Worm (Caenorhabditis elegans) whole organism, late embryonic: ENCODE data around the gene F10C2.3.

Experiments
- C08G9.2 ChIP-seq: sonication (generic microtip); optimal IDR thresholded peaks from 2 replicates; lab custom pipeline; 2016; ENCODE audit warnings: mild to moderate bottlenecking, missing genetic modification characterization, moderate library complexity, missing compliant biosample characterization
- F13H6.1 ChIP-seq: sonication (generic microtip); optimal IDR thresholded peaks from 2 replicates; lab custom pipeline; 2016; ENCODE audit warnings: missing genetic modification characterization, missing compliant biosample characterization
- K09A11.1 ChIP-seq: sonication (generic microtip); optimal IDR thresholded peaks from 2 replicates; lab custom pipeline; 2017; ENCODE audit warnings: antibody characterized with exemption, mild to moderate bottlenecking, missing genetic modification characterization, missing compliant biosample characterization; ENCODE audit not compliant: insufficient read depth
- Y22D7AL.16 ChIP-seq: sonication (generic microtip); optimal IDR thresholded peaks from 2 replicates; lab custom pipeline; 2016; ENCODE audit warnings: missing genetic modification characterization, missing compliant biosample characterization
- ahr-1 ChIP-seq: sonication (generic microtip); optimal IDR thresholded peaks from 2 replicates; lab custom pipeline; 2016; ENCODE audit warnings: missing genetic modification characterization, missing compliant biosample characterization
- ama-1 ChIP-seq: fragments of 150-350 bp; optimal IDR thresholded peaks from 2 replicates; lab custom pipeline; 2014
- ceh-14 ChIP-seq: sonication (generic microtip); optimal IDR thresholded peaks from 2 replicates; lab custom pipeline; 2016; ENCODE audit warnings: missing genotype, missing genetic modification characterization, missing compliant biosample characterization
- ceh-18 ChIP-seq: sonication (generic microtip); optimal IDR thresholded peaks from 2 replicates; lab custom pipeline; 2016; ENCODE audit warnings: missing genetic modification characterization, missing compliant biosample characterization
- ceh-19 ChIP-seq: fragments of 200-800 bp; sonication (Bioruptor generic); optimal IDR thresholded peaks from 2 replicates; lab custom pipeline; 2018; ENCODE audit warnings: mild to moderate bottlenecking, missing genetic modification characterization, missing compliant biosample characterization
- ceh-2 ChIP-seq: sonication (generic microtip); optimal IDR thresholded peaks from 2 replicates; lab custom pipeline; 2016; ENCODE audit warnings: missing genotype, missing genetic modification characterization, missing compliant biosample characterization
- ceh-22 ChIP-seq: sonication (generic microtip); optimal IDR thresholded peaks from 2 replicates; lab custom pipeline; 2017; ENCODE audit warnings: missing biosample characterization, missing genetic modification characterization
- ceh-24 ChIP-seq: sonication (generic microtip); optimal IDR thresholded peaks from 2 replicates; lab custom pipeline; 2016; ENCODE audit warnings: mild to moderate bottlenecking, missing genetic modification characterization, missing compliant biosample characterization
- ceh-31 ChIP-seq: sonication (generic microtip); optimal IDR thresholded peaks from 2 replicates; lab custom pipeline; 2016; ENCODE audit warnings: missing genetic modification characterization, missing compliant biosample characterization
- ceh-34 ChIP-seq: sonication (generic microtip); optimal IDR thresholded peaks from 2 replicates; lab custom pipeline; 2016; ENCODE audit warnings: mild to moderate bottlenecking, missing genetic modification characterization, missing compliant biosample characterization
- ceh-45 ChIP-seq: fragments of 200-800 bp; sonication (Bioruptor generic); IDR thresholded peaks from 2 replicates; pipeline ENCODE4 v1.3.6; 2022; ENCODE audit warnings: missing genetic modification reagents, missing genetic modification characterization, missing compliant biosample characterization
- ceh-48 ChIP-seq: sonication (generic microtip); optimal IDR thresholded peaks from 2 replicates; lab custom pipeline; 2016; ENCODE audit warnings: missing genetic modification characterization, inconsistent platforms, missing compliant biosample characterization
- ceh-6 ChIP-seq: fragments of 200-800 bp; sonication (Bioruptor generic); optimal IDR thresholded peaks from 2 replicates; lab custom pipeline; 2018; ENCODE audit warnings: mild to moderate bottlenecking, missing genetic modification characterization, missing compliant biosample characterization
- dmd-4 ChIP-seq: sonication (generic microtip); optimal IDR thresholded peaks from 2 replicates; lab custom pipeline; 2016; ENCODE audit warnings: borderline replicate concordance, missing genetic modification characterization, missing compliant biosample characterization
- elt-4 ChIP-seq: sonication (generic microtip); optimal IDR thresholded peaks from 2 replicates; lab custom pipeline; 2016; ENCODE audit warnings: missing genetic modification characterization, missing compliant biosample characterization
- fax-1 ChIP-seq: sonication (generic microtip); optimal IDR thresholded peaks from 2 replicates; lab custom pipeline; 2016; ENCODE audit warnings: missing genotype, missing genetic modification characterization, missing compliant biosample characterization
- fkh-10 ChIP-seq: fragments of 150-350 bp; optimal IDR thresholded peaks from 2 replicates; lab custom pipeline; 2014; ENCODE audit warnings: missing biosample characterization, missing genetic modification reagents, missing genetic modification characterization
- gmeb-2 ChIP-seq: sonication (generic microtip); optimal IDR thresholded peaks from 2 replicates; lab custom pipeline; 2016; ENCODE audit warnings: missing genetic modification characterization, inconsistent platforms, missing compliant biosample characterization
- hlh-15 ChIP-seq: sonication (generic microtip); optimal IDR thresholded peaks from 2 replicates; lab custom pipeline; 2016; ENCODE audit warnings: missing genetic modification characterization, missing compliant biosample characterization
- lim-6 ChIP-seq: sonication (generic microtip); optimal IDR thresholded peaks from 2 replicates; lab custom pipeline; 2016; ENCODE audit warnings: missing genetic modification characterization, missing compliant biosample characterization
- lin-11 ChIP-seq: fragments of 200-800 bp; sonication (Bioruptor generic); optimal IDR thresholded peaks from 2 replicates; lab custom pipeline; 2018; ENCODE audit warnings: mild to moderate bottlenecking, missing genetic modification characterization, missing compliant biosample characterization
- madf-2 ChIP-seq: sonication (generic microtip); optimal IDR thresholded peaks from 2 replicates; lab custom pipeline; 2017; ENCODE audit warnings: missing genetic modification characterization, missing compliant biosample characterization
- nhr-11 ChIP-seq: fragments of 150-350 bp; optimal IDR thresholded peaks from 2 replicates; lab custom pipeline; 2014; ENCODE audit warnings: missing biosample characterization, missing genetic modification characterization
- nhr-232 ChIP-seq: sonication (generic microtip); optimal IDR thresholded peaks from 2 replicates; lab custom pipeline; 2016; ENCODE audit warnings: missing genetic modification characterization, missing compliant biosample characterization
- npax-4 ChIP-seq: sonication (generic microtip); optimal IDR thresholded peaks from 2 replicates; lab custom pipeline; 2016; ENCODE audit warnings: missing genetic modification characterization, missing compliant biosample characterization
- odd-2 ChIP-seq: sonication (generic microtip); optimal IDR thresholded peaks from 2 replicates; lab custom pipeline; 2017; ENCODE audit warnings: antibody characterized with exemption, mild to moderate bottlenecking, missing genetic modification characterization, missing compliant biosample characterization
- pag-3 ChIP-seq: sonication (generic microtip); optimal IDR thresholded peaks from 2 replicates; lab custom pipeline; 2016; ENCODE audit warnings: missing compliant biosample characterization, missing genetic modification characterization, borderline replicate concordance
- pat-9 ChIP-seq: fragments of 200-800 bp; sonication (Bioruptor generic); optimal IDR thresholded peaks from 2 replicates; lab custom pipeline; 2018; ENCODE audit warnings: mild to moderate bottlenecking, missing genetic modification characterization, moderate library complexity, missing compliant biosample characterization
- pax-1 ChIP-seq: fragments of 150-350 bp; optimal IDR thresholded peaks from 2 replicates; lab custom pipeline; 2014; ENCODE audit warnings: missing biosample characterization, missing genetic modification characterization
- pha-2 ChIP-seq: sonication (generic microtip); optimal IDR thresholded peaks from 2 replicates; lab custom pipeline; 2017; ENCODE audit warnings: mild to moderate bottlenecking, missing genetic modification characterization, missing compliant biosample characterization
- pha-4 ChIP-seq: fragments of 150-350 bp; optimal IDR thresholded peaks from 2 replicates; lab custom pipeline; 2018; ENCODE audit warnings: missing biosample characterization, missing genetic modification reagents, missing genetic modification characterization
- pqm-1 ChIP-seq: sonication (generic microtip); optimal IDR thresholded peaks from 2 replicates; lab custom pipeline; 2016; ENCODE audit warnings: missing genetic modification characterization, missing compliant biosample characterization
- ref-2 ChIP-seq: sonication (generic microtip); optimal IDR thresholded peaks from 2 replicates; lab custom pipeline; 2016; ENCODE audit warnings: missing genetic modification characterization, missing compliant biosample characterization
- rnt-1 ChIP-seq: sonication (generic microtip); optimal IDR thresholded peaks from 2 replicates; lab custom pipeline; 2016; ENCODE audit warnings: missing genetic modification characterization, missing compliant biosample characterization
- sox-2 ChIP-seq: fragments of 200-800 bp; sonication (Bioruptor generic); IDR thresholded peaks from 2 replicates; pipeline ENCODE4 v1.3.6; 2022; ENCODE audit warnings: missing genetic modification reagents, missing genetic modification characterization, missing compliant biosample characterization
- sox-4 ChIP-seq: sonication (generic microtip); optimal IDR thresholded peaks from 2 replicates; lab custom pipeline; 2017; ENCODE audit warnings: mild to moderate bottlenecking, missing genetic modification characterization, inconsistent platforms, missing compliant biosample characterization
- tbx-7 ChIP-seq: sonication (generic microtip); optimal IDR thresholded peaks from 2 replicates; lab custom pipeline; 2016; ENCODE audit warnings: missing genotype, missing genetic modification characterization, missing compliant biosample characterization
- ttx-3 ChIP-seq: sonication (generic microtip); optimal IDR thresholded peaks from 2 replicates; lab custom pipeline; 2016; ENCODE audit warnings: missing genetic modification reagents, missing genetic modification characterization, missing compliant biosample characterization
- unc-3 ChIP-seq, 2 experiments: fragments of 200-800 bp in 1 of 2; sonication (Bioruptor generic) in 1 of 2; sonication (generic microtip) in 1 of 2; conservative IDR thresholded peaks in 1 of 2; optimal IDR thresholded peaks in 1 of 2; 2 replicates each; pipeline versions ENCODE4 v1.3.6 to Lab custom; 2016 to 2022; ENCODE audit warnings: missing compliant biosample characterization in 2 of 2, missing genetic modification characterization in 2 of 2, missing genetic modification reagents in 1 of 2
- unc-42 ChIP-seq: sonication (generic microtip); optimal IDR thresholded peaks from 2 replicates; lab custom pipeline; 2016; ENCODE audit warnings: missing genotype, missing genetic modification characterization, missing compliant biosample characterization
- unc-86 ChIP-seq: sonication (generic microtip); optimal IDR thresholded peaks from 2 replicates; lab custom pipeline; 2016; ENCODE audit warnings: missing genetic modification characterization, missing compliant biosample characterization
- zip-5 ChIP-seq: sonication (generic microtip); optimal IDR thresholded peaks from 2 replicates; lab custom pipeline; 2016; ENCODE audit warnings: missing genetic modification characterization, missing compliant biosample characterization

The F10C2.3 gene

DNA sequence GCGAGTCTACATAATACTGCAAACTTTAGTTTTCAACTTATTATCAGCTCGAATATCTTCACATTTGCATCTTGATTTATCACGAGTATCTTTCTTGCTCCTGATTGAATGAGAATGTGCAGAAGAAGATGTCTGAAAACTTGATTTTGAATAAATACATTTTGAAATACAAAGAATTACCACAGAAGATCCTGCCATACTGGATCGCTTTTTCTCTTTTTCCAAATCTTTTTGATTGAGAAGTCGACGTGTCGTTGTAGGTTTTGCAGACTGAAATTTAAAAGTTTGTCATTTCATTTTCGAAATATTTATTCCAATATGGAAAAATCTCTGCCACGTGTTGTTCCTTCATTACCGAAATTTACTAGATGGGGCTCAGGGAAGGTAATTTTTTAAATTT, 24.3 kb upstream of the F10C2.3 start, which contains the start of gene C52E4.12:
Gene C52E4.12 (plus strand): TSS at position 301 of the 400 bp plus-strand sequence.
- TF ChIP-seq ref-2 (tag; lab: Kevin White, UChicago) (no peak), ceh-22 (tag; lab: Kevin White, UChicago) (no peak), unc-42 (tag; lab: Kevin White, UChicago) (no peak), lim-6 (no peak), ceh-31 (tag; lab: Kevin White, UChicago) (no peak), K09A11.1 (tag; lab: Kevin White, UChicago) (no peak), gmeb-2 (tag; lab: Kevin White, UChicago) (no peak), ceh-14 (tag; lab: Kevin White, UChicago) (no peak), ahr-1 (tag; lab: Kevin White, UChicago) (no peak), lin-11 (no peak), sox-4 (tag; lab: Kevin White, UChicago) (no peak), sox-2 (GFP tag; lab: Robert Waterston, UW) (no peak), pha-4 (tag; lab: Kevin White, UChicago) (no peak), Y22D7AL.16 (tag; lab: Kevin White, UChicago) (no peak), unc-3 (GFP tag; conservative IDR thresholded peaks at IDR 0.05; lab: Robert Waterston, UW) (no peak), unc-3 (tag; optimal IDR thresholded peaks at IDR 0.05; lab: Kevin White, UChicago) (no peak)

DNA sequence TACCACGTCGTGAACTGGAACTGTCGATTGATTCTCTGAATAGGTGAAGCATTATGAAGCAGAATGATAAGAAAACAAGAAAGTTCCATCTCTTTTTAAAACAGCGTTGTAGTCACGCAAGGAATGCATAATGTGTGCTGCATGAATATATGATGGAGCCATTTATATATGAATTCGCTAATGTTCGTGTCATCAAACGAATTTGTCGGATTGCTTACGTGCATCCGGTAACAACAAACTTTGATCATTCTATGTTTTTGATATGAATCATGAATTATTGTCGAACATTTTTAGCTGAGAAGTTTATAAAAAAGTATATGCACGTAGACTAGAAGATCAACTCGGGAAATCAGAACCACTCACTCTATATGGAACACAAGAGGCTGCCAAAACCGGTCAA, 22.7 kb upstream of the F10C2.3 start:
- TF ChIP-seq ceh-24 (tag; lab: Kevin White, UChicago) (no peak), ceh-48 (tag; lab: Kevin White, UChicago) (no peak), unc-86 (tag; lab: Kevin White, UChicago) (no peak), pha-2 (tag; lab: Kevin White, UChicago) (no peak), rnt-1 (tag; lab: Kevin White, UChicago) (no peak), lin-11 (no peak), gmeb-2 (tag; lab: Kevin White, UChicago) (no peak), hlh-15 (tag; lab: Kevin White, UChicago) (no peak), ttx-3 (tag; lab: Kevin White, UChicago) (no peak), madf-2 (tag; lab: Kevin White, UChicago) (no peak), nhr-11 (tag; lab: Kevin White, UChicago) (no peak), F13H6.1 (tag; lab: Kevin White, UChicago) (no peak), lim-6 (no peak), fax-1 (tag; lab: Kevin White, UChicago) (no peak), npax-4 (tag; lab: Kevin White, UChicago) (no peak), ceh-2 (tag; lab: Kevin White, UChicago) (no peak)
- TF ChIP-seq, all 69 proteins: peak for 0

DNA sequence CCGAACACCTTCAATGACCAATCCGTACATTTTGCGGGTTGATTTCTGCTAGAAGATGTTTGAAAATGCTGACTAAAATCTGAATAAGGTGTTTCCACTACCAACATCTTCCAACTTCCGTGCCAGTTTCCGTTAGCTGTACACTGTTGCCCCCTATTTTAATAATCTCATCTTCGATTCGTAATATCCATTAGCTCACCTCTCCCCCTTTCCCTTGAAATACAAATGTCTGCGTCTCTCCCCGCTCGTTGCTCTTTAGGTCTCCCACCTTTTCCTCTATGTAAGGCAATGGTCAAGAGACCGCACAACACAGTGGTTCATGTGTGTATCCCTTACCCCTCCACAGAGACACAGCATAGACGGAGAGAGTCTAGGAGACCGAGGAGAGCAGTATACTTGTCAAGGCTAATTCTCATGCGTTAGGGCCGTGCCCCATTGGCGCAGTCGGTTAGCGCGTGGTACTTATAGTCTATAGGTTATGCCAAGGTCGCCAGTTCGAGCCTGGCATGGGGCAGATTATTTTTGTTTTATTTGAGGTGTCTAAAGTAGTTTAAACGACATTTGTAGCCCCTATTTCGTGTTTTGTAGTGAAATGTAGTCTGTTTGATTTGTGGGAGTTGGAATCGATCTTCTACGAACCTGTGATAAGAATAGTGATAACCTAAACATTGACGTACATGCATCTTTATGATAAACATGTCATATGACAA, 18.2 kb upstream of the F10C2.3 start, which contains the start of gene gcy-33:
Gene gcy-33 (minus strand): TSS at position 51 of the 710 bp plus-strand sequence.
- peak; percentile 89 for TF ChIP-seq F13H6.1 (tag; lab: Kevin White, UChicago)
- peak; percentile 94 for TF ChIP-seq ref-2 (tag; lab: Kevin White, UChicago)
- no peak for TF ChIP-seq ama-1 (lab: Kevin White, UChicago)
- TF ChIP-seq ceh-45, result peak; percentile 89
- TF ChIP-seq ceh-34 (tag; lab: Kevin White, UChicago), result peak; percentile 95
- TF ChIP-seq sox-4 (tag; lab: Kevin White, UChicago), result peak; percentile 91
- TF ChIP-seq pat-9 (tag; lab: Kevin White, UChicago), result peak; percentile 93
- TF ChIP-seq npax-4 (tag; lab: Kevin White, UChicago), result peak; percentile 92
- peak; percentile 94 for TF ChIP-seq nhr-232 (tag; lab: Kevin White, UChicago)
- peak; percentile 52 for TF ChIP-seq odd-2 (tag; lab: Kevin White, UChicago)
- peak; percentile 88 for TF ChIP-seq fax-1 (tag; lab: Kevin White, UChicago)
- peak; percentile 77 for TF ChIP-seq zip-5 (tag; lab: Kevin White, UChicago)
- peak; percentile 94 for TF ChIP-seq ceh-2 (tag; lab: Kevin White, UChicago)
- TF ChIP-seq pax-1 (tag; lab: Kevin White, UChicago), result no peak
- peak; percentile 46 for TF ChIP-seq tbx-7 (tag; lab: Kevin White, UChicago)
- peak; percentile 95 for TF ChIP-seq ceh-19 (GFP tag; lab: Kevin White, UChicago)
- TF ChIP-seq unc-3 (GFP tag; conservative IDR thresholded peaks at IDR 0.05; lab: Robert Waterston, UW), result peak; percentile 95
- TF ChIP-seq unc-3 (tag; optimal IDR thresholded peaks at IDR 0.05; lab: Kevin White, UChicago), result peak; percentile 94
- peak; percentile 97 for TF ChIP-seq gmeb-2 (tag; lab: Kevin White, UChicago)
- TF ChIP-seq dmd-4, result peak; percentile 86
- peak; percentile 90 for TF ChIP-seq elt-4
- peak; percentile 95 for TF ChIP-seq ceh-6
- TF ChIP-seq ceh-48 (tag; lab: Kevin White, UChicago), result peak; percentile 88
- TF ChIP-seq pqm-1 (tag; lab: Kevin White, UChicago), result peak; percentile 93
- peak; percentile 94 for TF ChIP-seq pha-2 (tag; lab: Kevin White, UChicago)
- TF ChIP-seq pag-3 (tag; lab: Kevin White, UChicago), result peak; percentile 73
- TF ChIP-seq C08G9.2, result peak; percentile 85
- TF ChIP-seq ceh-18, result peak; percentile 93
- TF ChIP-seq fkh-10 (GFP tag; lab: Kevin White, UChicago), result peak; percentile 48
